Fruit fly (Drosophila melanogaster): ENCODE measurements around the gene Mhc.

The Mhc gene

dm6 chr2L:16819714-16820113 is 53.3 kb downstream of the Mhc start (continued):
- TF ChIP-seq CG34376 (GFP tag; optimal IDR thresholded peaks at IDR 0.05) (peak; percentile 71), sd (tag; optimal IDR thresholded peaks at IDR 0.05) (peak; percentile 98), Ravus (GFP tag; IDR thresholded peaks at IDR 0.05) (no peak), gcm (GFP tag; optimal IDR thresholded peaks at IDR 0.05) (peak; percentile 40), CG32767 (GFP tag; IDR thresholded peaks at IDR 0.05) (no peak), Nf-YB (GFP tag; optimal IDR thresholded peaks at IDR 0.05) (peak; percentile 36), Oli (tag; optimal IDR thresholded peaks at IDR 0.05) (peak; percentile 7), trh (GFP tag; optimal IDR thresholded peaks at IDR 0.05) (no peak), CG2678 (tag; optimal IDR thresholded peaks at IDR 0.05) (peak; percentile 72), Eip74EF (GFP tag; optimal IDR thresholded peaks at IDR 0.05) (peak in 1 of 2 experiments; percentile 37), Scr (GFP tag; IDR thresholded peaks at IDR 0.05; ENCODE audit: partially characterized antibody) (no peak), Atf3 (GFP tag; optimal IDR thresholded peaks at IDR 0.05) (no peak), HHEX (GFP tag; optimal IDR thresholded peaks at IDR 0.05) (peak; percentile 27), CG15601 (tag; optimal IDR thresholded peaks at IDR 0.05) (peak; percentile 12), CG31224 (GFP tag; IDR thresholded peaks at IDR 0.05) (peak; percentile 89), az2 (GFP tag; optimal IDR thresholded peaks at IDR 0.05) (no peak), CHES-1-like (GFP tag; optimal IDR thresholded peaks at IDR 0.05) (no peak), fd102C (GFP tag; optimal IDR thresholded peaks at IDR 0.05) (no peak), CG11398 (GFP tag; optimal IDR thresholded peaks at IDR 0.05) (no peak), CG1603 (tag; optimal IDR thresholded peaks at IDR 0.05) (no peak), Dek (tag; optimal IDR thresholded peaks at IDR 0.05) (peak; percentile 5), CG17568 (GFP tag; optimal IDR thresholded peaks at IDR 0.05) (peak; percentile 70)

DNA sequence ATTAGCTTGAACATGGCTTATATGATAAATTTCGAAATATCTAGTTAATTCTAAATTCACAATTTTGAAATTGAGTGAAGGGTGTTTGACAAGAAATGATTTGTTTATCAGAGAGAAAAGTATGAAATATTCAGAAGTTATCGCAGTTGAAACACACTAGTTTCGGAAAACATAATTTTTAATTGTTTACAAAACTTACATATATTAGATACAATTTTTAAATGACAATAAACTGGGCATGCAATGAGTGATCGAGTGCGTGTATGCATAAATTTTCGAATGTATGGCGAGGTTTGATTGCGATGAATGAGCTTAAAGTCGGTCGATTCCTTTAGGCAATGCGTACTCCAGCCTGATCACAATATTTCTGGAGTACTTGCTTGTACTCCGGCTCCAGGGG is 54.6 kb downstream of the Mhc start, which contains the start of gene CG13280:
Gene CG13280 (minus strand): TSS at position 101 of the 400 bp plus-strand sequence.
- TF ChIP-seq CG4820 (GFP tag; optimal IDR thresholded peaks at IDR 0.05) (no peak), salm (tag; optimal IDR thresholded peaks at IDR 0.05) (no peak), CG3163 (GFP tag; optimal IDR thresholded peaks at IDR 0.05) (no peak), esg (GFP tag; conservative IDR thresholded peaks at IDR 0.05) (no peak), emc (GFP tag; optimal IDR thresholded peaks at IDR 0.05) (no peak), hth (optimal IDR thresholded peaks at IDR 0.05) (no peak), CG9609 (GFP tag; optimal IDR thresholded peaks at IDR 0.05) (no peak), nerfin-1 (tag; optimal IDR thresholded peaks at IDR 0.05) (no peak), Nf-YB (GFP tag; optimal IDR thresholded peaks at IDR 0.05) (no peak), HHEX (GFP tag; optimal IDR thresholded peaks at IDR 0.05) (no peak), Dip3 (GFP tag; optimal IDR thresholded peaks at IDR 0.05) (no peak), dmrt99B (tag; optimal IDR thresholded peaks at IDR 0.05) (no peak), exex (tag; optimal IDR thresholded peaks at IDR 0.05) (no peak), pho (GFP tag; optimal IDR thresholded peaks at IDR 0.05) (no peak), HLH54F (GFP tag; optimal IDR thresholded peaks at IDR 0.05) (no peak)

DNA sequence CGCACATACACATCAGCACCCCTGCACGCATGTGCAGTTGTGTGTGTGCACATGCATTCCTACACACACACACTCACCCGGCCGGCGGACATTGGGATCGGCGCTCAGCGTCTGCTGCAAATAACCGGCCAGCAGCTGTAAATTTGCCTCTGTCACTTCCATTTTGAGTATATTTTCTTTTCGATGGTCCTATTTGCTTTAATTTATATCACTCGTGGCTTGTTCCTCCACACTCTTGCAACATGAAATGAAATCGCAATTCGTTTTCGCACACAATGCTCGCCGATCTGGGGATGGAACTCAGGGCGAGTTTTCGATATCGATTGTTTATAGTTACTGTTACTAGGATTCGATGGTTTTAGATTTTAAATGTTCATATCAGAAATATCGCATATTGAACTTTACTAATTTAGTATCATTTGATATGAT is 58.6 kb downstream of the Mhc start, which contains the start of gene Cse1:
Gene Cse1 (minus strand): TSS at position 303 of the 429 bp plus-strand sequence.
- peak; percentile 45; the same call in 1 of the 2 replicates for TF ChIP-seq Bgb (GFP tag; IDR thresholded peaks at IDR 0.05; ENCODE audit: partially characterized antibody)
- no peak for TF ChIP-seq Hr39 (optimal IDR thresholded peaks at IDR 0.05)
- TF ChIP-seq Dll (GFP tag; IDR thresholded peaks at IDR 0.05; ENCODE audit: partially characterized antibody), result peak; percentile 74
- peak; percentile 59; the same call in 2 of the 3 replicates for TF ChIP-seq CG7963 (GFP tag; IDR thresholded peaks at IDR 0.05; ENCODE audit: partially characterized antibody)
- TF ChIP-seq pzg (GFP tag; optimal IDR thresholded peaks at IDR 0.05), result peak; percentile 34
- TF ChIP-seq row (GFP tag; IDR thresholded peaks at IDR 0.05), result peak; percentile 36; the same call in 1 of the 3 replicates
- TF ChIP-seq inv (GFP tag; IDR thresholded peaks at IDR 0.05; ENCODE audit: partially characterized antibody), result peak; percentile 55; the same call in 1 of the 2 replicates
- peak; percentile 14 for TF ChIP-seq trem (tag; optimal IDR thresholded peaks at IDR 0.05)
- peak; percentile 51 for TF ChIP-seq CG34224 (GFP tag; IDR thresholded peaks at IDR 0.05; ENCODE audit: partially characterized antibody)
- TF ChIP-seq unc-4 (GFP tag; IDR thresholded peaks at IDR 0.05; ENCODE audit: partially characterized antibody), result peak; percentile 62; the same call in 1 of the 2 replicates
- peak; percentile 52; the same call in 1 of the 3 replicates for TF ChIP-seq mld (GFP tag; IDR thresholded peaks at IDR 0.05; ENCODE audit: partially characterized antibody)
- TF ChIP-seq Sox102F (GFP tag; optimal IDR thresholded peaks at IDR 0.05), result no peak
- peak; percentile 69 for TF ChIP-seq amos (GFP tag; IDR thresholded peaks at IDR 0.05; ENCODE audit: partially characterized antibody)
- TF ChIP-seq Dref (GFP tag; IDR thresholded peaks at IDR 0.05), result peak; percentile 62

Data from whole organism, embryonic.